Fruit fly (Drosophila melanogaster) whole organism, embryonic: Measurements from ENCODE around the gene Lgr1.

Source experiments
- CG10147 ChIP-seq: fragments of 200-800 bp; sonication (Bioruptor generic); optimal IDR thresholded peaks from 2 replicates; lab custom pipeline; 2019; ENCODE audit warnings: missing biosample characterization, mild to moderate bottlenecking, missing genetic modification characterization, moderate library complexity
- CG10431 ChIP-seq: fragments of 200-800 bp; sonication (Bioruptor generic); optimal IDR thresholded peaks from 3 replicates; lab custom pipeline; 2018; ENCODE audit warnings: missing biosample characterization, mild to moderate bottlenecking, missing genetic modification characterization
- CG11398 ChIP-seq: fragments of 200-800 bp; sonication (Bioruptor generic); optimal IDR thresholded peaks from 2 replicates; lab custom pipeline; 2016; ENCODE audit warnings: missing biosample characterization, missing genetic modification characterization
- CG11504 ChIP-seq: fragments of 200-800 bp; sonication (Bioruptor generic); optimal IDR thresholded peaks from 3 replicates; lab custom pipeline; 2019; ENCODE audit warnings: missing biosample characterization, mild to moderate bottlenecking, missing genetic modification characterization, moderate library complexity
- CG12219 ChIP-seq: fragments of 200-800 bp; sonication (Bioruptor generic); optimal IDR thresholded peaks from 3 replicates; lab custom pipeline; 2018; ENCODE audit warnings: missing biosample characterization, mild to moderate bottlenecking, missing genetic modification characterization
- CG1233 ChIP-seq: fragments of 200-800 bp; sonication (Bioruptor generic); optimal IDR thresholded peaks from 4 replicates; lab custom pipeline; 2018; ENCODE audit warnings: missing biosample characterization, mild to moderate bottlenecking, missing genetic modification characterization
- CG13296 ChIP-seq: fragments of 200-800 bp; sonication (Bioruptor generic); optimal IDR thresholded peaks from 3 replicates; lab custom pipeline; 2018; ENCODE audit warnings: missing biosample characterization, mild to moderate bottlenecking, missing genetic modification characterization
- CG13624 ChIP-seq: fragments of 200-800 bp; sonication (Bioruptor generic); optimal IDR thresholded peaks from 2 replicates; lab custom pipeline; 2016; ENCODE audit warnings: missing biosample characterization, missing genetic modification characterization
- CG14441 ChIP-seq: fragments of 200-800 bp; sonication (Bioruptor generic); IDR thresholded peaks from 2 replicates; pipeline ENCODE4 v1.3.6; 2022; ENCODE audit warnings: missing biosample characterization, missing genetic modification characterization
- CG15269 ChIP-seq: fragments of 200-800 bp; sonication (Bioruptor generic); optimal IDR thresholded peaks from 2 replicates; lab custom pipeline; 2018; ENCODE audit warnings: missing biosample characterization, mild to moderate bottlenecking, missing genetic modification characterization, moderate library complexity
- CG2875 ChIP-seq: fragments of 200-800 bp; sonication (Bioruptor generic); optimal IDR thresholded peaks from 2 replicates; lab custom pipeline; 2017; ENCODE audit warnings: missing biosample characterization, mild to moderate bottlenecking, missing genetic modification characterization, missing genetic modification reagents
- CG3726 ChIP-seq: fragments of 200-800 bp; sonication (Bioruptor generic); IDR thresholded peaks from 3 replicates; pipeline ENCODE4, ENCODE4 v1.3.6; 2022; ENCODE audit warnings: missing biosample characterization, missing genetic modification characterization
- CG3847 ChIP-seq: fragments of 200-800 bp; sonication (Bioruptor generic); IDR thresholded peaks from 2 replicates; pipeline ENCODE4 v1.3.6; 2022; ENCODE audit warnings: missing biosample characterization, missing genetic modification characterization
- CG4282 ChIP-seq: fragments of 200-800 bp; sonication (Bioruptor generic); optimal IDR thresholded peaks from 2 replicates; lab custom pipeline; 2016; ENCODE audit warnings: missing biosample characterization, missing genetic modification characterization
- CG4328 ChIP-seq: fragments of 200-800 bp; sonication (Bioruptor generic); optimal IDR thresholded peaks from 3 replicates; lab custom pipeline; 2017; ENCODE audit warnings: missing biosample characterization, missing genetic modification reagents, missing genetic modification characterization
- CG4424 ChIP-seq: fragments of 200-800 bp; sonication (Bioruptor generic); optimal IDR thresholded peaks from 3 replicates; lab custom pipeline; 2016; ENCODE audit warnings: missing biosample characterization, missing genetic modification characterization
- CG8281 ChIP-seq: fragments of 200-800 bp; sonication (Bioruptor generic); optimal IDR thresholded peaks from 2 replicates; lab custom pipeline; 2018; ENCODE audit warnings: missing biosample characterization, mild to moderate bottlenecking, missing genetic modification characterization, moderate library complexity
- CoRest ChIP-seq: fragments of 200-800 bp; sonication (Bioruptor generic); optimal IDR thresholded peaks from 3 replicates; lab custom pipeline; 2018; ENCODE audit warnings: missing biosample characterization, mild to moderate bottlenecking, missing genetic modification characterization, moderate library complexity
- ERR ChIP-seq: fragments of 200-800 bp; sonication (Bioruptor generic); optimal IDR thresholded peaks from 2 replicates; lab custom pipeline; 2016; ENCODE audit warnings: missing biosample characterization, missing genetic modification characterization
- Hmr ChIP-seq: fragments of 200-800 bp; sonication (Bioruptor generic); optimal IDR thresholded peaks from 3 replicates; lab custom pipeline; 2017; ENCODE audit warnings: mild to moderate bottlenecking, missing biosample characterization, missing genetic modification reagents, missing genetic modification characterization
- Hr3 ChIP-seq: fragments of 200-800 bp; sonication (Bioruptor generic); optimal IDR thresholded peaks from 3 replicates; lab custom pipeline; 2016; ENCODE audit warnings: missing biosample characterization, missing genetic modification characterization
- Hr51 ChIP-seq, 2 experiments: fragments of 200-800 bp; sonication (Bioruptor generic); optimal IDR thresholded peaks; 2 replicates in 1 of 2; 3 replicates in 1 of 2; lab custom pipeline; 2016 to 2018; ENCODE audit warnings: missing biosample characterization in 2 of 2, missing genetic modification characterization in 2 of 2, mild to moderate bottlenecking in 1 of 2, moderate library complexity in 1 of 2
- Max ChIP-seq: fragments of 200-800 bp; sonication (Bioruptor generic); optimal IDR thresholded peaks from 2 replicates; lab custom pipeline; 2016; ENCODE audit warnings: missing biosample characterization, mild to moderate bottlenecking, missing genetic modification characterization
- Myb ChIP-seq: fragments of 200-800 bp; sonication (Bioruptor generic); optimal IDR thresholded peaks from 2 replicates; lab custom pipeline; 2016; ENCODE audit warnings: missing biosample characterization, missing genetic modification characterization
- NfI ChIP-seq: fragments of 200-800 bp; sonication (Bioruptor generic); optimal IDR thresholded peaks from 3 replicates; lab custom pipeline; 2018; ENCODE audit warnings: missing biosample characterization, mild to moderate bottlenecking, missing genetic modification characterization, moderate library complexity
- Optix ChIP-seq: fragments of 200-800 bp; sonication (Bioruptor generic); IDR thresholded peaks from 3 replicates; pipeline ENCODE4 v1.3.6; 2022; ENCODE audit warnings: missing biosample characterization, missing genetic modification characterization
- PHDP ChIP-seq: fragments of 200-800 bp; sonication (Bioruptor generic); optimal IDR thresholded peaks from 3 replicates; lab custom pipeline; 2018; ENCODE audit warnings: missing biosample characterization, mild to moderate bottlenecking, missing genetic modification characterization, moderate library complexity
- Sry-β ChIP-seq: fragments of 200-800 bp; sonication (Bioruptor generic); optimal IDR thresholded peaks from 2 replicates; lab custom pipeline; 2018; ENCODE audit warnings: missing biosample characterization, mild to moderate bottlenecking, missing genetic modification characterization, moderate library complexity
- Ssrp ChIP-seq: fragments of 200-800 bp; sonication (Bioruptor generic); optimal IDR thresholded peaks from 2 replicates; lab custom pipeline; 2018; ENCODE audit warnings: missing biosample characterization, mild to moderate bottlenecking, missing genetic modification characterization, moderate library complexity
- Trl ChIP-seq, 3 experiments: fragments of >200 bp in 2 of 3; fragments of 200-800 bp in 1 of 3; sonication (Bioruptor generic) in 1 of 3; optimal IDR thresholded peaks; 2 replicates in 1 of 3; 3 replicates in 2 of 3; lab custom pipeline; 2016 to 2017; ENCODE audit warnings: missing biosample characterization in 1 of 3, missing genetic modification characterization in 1 of 3
- Xrp1 ChIP-seq: fragments of 200-800 bp; sonication (Bioruptor generic); IDR thresholded peaks from 2 replicates; pipeline ENCODE4 v1.3.6; 2022; ENCODE audit warnings: missing biosample characterization, missing genetic modification characterization
- chm ChIP-seq: fragments of 200-800 bp; sonication (Bioruptor generic); IDR thresholded peaks from 2 replicates; pipeline ENCODE4 v1.3.6; 2022; ENCODE audit warnings: missing biosample characterization, missing genetic modification characterization
- cwo ChIP-seq: fragments of 200-800 bp; sonication (Bioruptor generic); optimal IDR thresholded peaks from 3 replicates; lab custom pipeline; 2017; ENCODE audit warnings: missing biosample characterization, missing genetic modification characterization, mild to moderate bottlenecking, moderate library complexity, missing genetic modification reagents
- da ChIP-seq: fragments of 200-800 bp; sonication (Bioruptor generic); optimal IDR thresholded peaks from 2 replicates; lab custom pipeline; 2016; ENCODE audit warnings: missing biosample characterization, missing genetic modification characterization
- dati ChIP-seq: fragments of 200-800 bp; sonication (Bioruptor generic); IDR thresholded peaks from 2 replicates; pipeline ENCODE4 v1.3.6; 2022; ENCODE audit warnings: missing biosample characterization, missing genetic modification characterization
- dimm ChIP-seq: fragments of 200-800 bp; sonication (Bioruptor generic); IDR thresholded peaks from 2 replicates; pipeline ENCODE4 v1.3.6; 2022; ENCODE audit warnings: missing biosample characterization, missing genetic modification characterization
- eve ChIP-seq, 2 experiments: fragments of >200 bp; optimal IDR thresholded peaks; 2 replicates each; lab custom pipeline; 2017; ENCODE audit warnings: missing biosample characterization in 2 of 2, missing genetic modification characterization in 2 of 2
- eyg ChIP-seq: fragments of 200-800 bp; sonication (Bioruptor generic); optimal IDR thresholded peaks from 3 replicates; lab custom pipeline; 2016; ENCODE audit warnings: missing biosample characterization, missing genetic modification characterization
- ftz-f1 ChIP-seq: fragments of 200-800 bp; sonication (Bioruptor generic); optimal IDR thresholded peaks from 2 replicates; lab custom pipeline; 2016; ENCODE audit warnings: missing biosample characterization, missing genetic modification characterization
- gce ChIP-seq: fragments of 200-800 bp; sonication (Bioruptor generic); IDR thresholded peaks from 3 replicates; pipeline ENCODE4 v1.3.6; 2022; ENCODE audit warnings: missing biosample characterization, missing genetic modification characterization
- ken ChIP-seq: fragments of 200-800 bp; sonication (Bioruptor generic); IDR thresholded peaks from 3 replicates; pipeline ENCODE4 v1.3.6; 2022; ENCODE audit warnings: missing biosample characterization, missing genetic modification characterization
- lmd ChIP-seq: fragments of 200-800 bp; sonication (Bioruptor generic); IDR thresholded peaks from 2 replicates; pipeline ENCODE4 v1.3.6; 2022; ENCODE audit warnings: missing biosample characterization, missing genetic modification characterization
- nerfin-1 ChIP-seq: fragments of 200-800 bp; sonication (Bioruptor generic); optimal IDR thresholded peaks from 3 replicates; lab custom pipeline; 2019; ENCODE audit warnings: missing biosample characterization, mild to moderate bottlenecking, missing genetic modification characterization, moderate library complexity
- pros ChIP-seq: fragments of 200-800 bp; sonication (Bioruptor generic); optimal IDR thresholded peaks from 3 replicates; lab custom pipeline; 2019; ENCODE audit warnings: missing biosample characterization, mild to moderate bottlenecking, missing genetic modification characterization, moderate library complexity
- schlank ChIP-seq: fragments of 200-800 bp; sonication (Bioruptor generic); optimal IDR thresholded peaks from 2 replicates; lab custom pipeline; 2018; ENCODE audit warnings: missing biosample characterization, mild to moderate bottlenecking, missing genetic modification characterization
- sna ChIP-seq: fragments of 200-800 bp; sonication (Bioruptor generic); IDR thresholded peaks from 2 replicates; pipeline ENCODE4 v1.3.6; 2022; ENCODE audit warnings: missing biosample characterization, missing genetic modification characterization; ENCODE audit not compliant: partially characterized antibody
- stc ChIP-seq: fragments of 200-800 bp; sonication (Bioruptor generic); IDR thresholded peaks from 2 replicates; pipeline ENCODE4 v1.3.6; 2022; ENCODE audit warnings: missing biosample characterization, missing genetic modification characterization
- sug ChIP-seq: fragments of 200-800 bp; optimal IDR thresholded peaks from 2 replicates; lab custom pipeline; 2019; ENCODE audit warnings: missing biosample characterization, mild to moderate bottlenecking, missing genetic modification characterization, moderate library complexity
- trh ChIP-seq: fragments of 200-800 bp; sonication (Bioruptor generic); optimal IDR thresholded peaks from 2 replicates; lab custom pipeline; 2016; ENCODE audit warnings: missing biosample characterization, missing genetic modification characterization
- tx ChIP-seq: fragments of 200-800 bp; sonication (Bioruptor generic); optimal IDR thresholded peaks from 2 replicates; lab custom pipeline; 2016; ENCODE audit warnings: missing biosample characterization, missing genetic modification characterization
- unpg ChIP-seq: fragments of 200-800 bp; sonication (Bioruptor generic); optimal IDR thresholded peaks from 3 replicates; lab custom pipeline; 2018; ENCODE audit warnings: missing biosample characterization, mild to moderate bottlenecking, missing genetic modification characterization, moderate library complexity

The Lgr1 gene

dm6 chr3R:17733261-17733660 lies 7.7 kb downstream of the Lgr1 start, which contains the start of gene CG14321 (continued):
- TF ChIP-seq unpg (no peak), CG15269 (no peak), tx (GFP tag; lab: Kevin White, UChicago) (no peak), dati (GFP tag; lab: Robert Waterston, UW) (no peak), NfI (GFP tag; lab: Kevin White, UChicago) (no peak), Sry-β (no peak), ERR (GFP tag; lab: Kevin White, UChicago) (no peak), CG4282 (GFP tag; lab: Kevin White, UChicago) (no peak), CG13624 (GFP tag; lab: Kevin White, UChicago) (no peak), nerfin-1 (tag; lab: Kevin White, UChicago) (no peak), CG11504 (tag; lab: Kevin White, UChicago) (peak; percentile 22), Ssrp (tag; lab: Kevin White, UChicago) (no peak), Optix (GFP tag; lab: Robert Waterston, UW) (no peak), cwo (GFP tag; lab: Kevin White, UChicago) (no peak), CG8281 (tag; lab: Kevin White, UChicago) (no peak), PHDP (tag; lab: Kevin White, UChicago) (no peak), trh (GFP tag; lab: Kevin White, UChicago) (no peak), CG12219 (GFP tag; lab: Kevin White, UChicago) (no peak), CG13296 (no peak), ftz-f1 (GFP tag; lab: Kevin White, UChicago) (no peak), CG2875 (GFP tag; lab: Kevin White, UChicago) (no peak), eve (GFP tag; optimal IDR thresholded peaks at IDR 0.05; lab: Kevin White, UChicago) (no peak), CG4328 (GFP tag; lab: Kevin White, UChicago) (no peak), CG3726 (GFP tag; lab: Robert Waterston, UW) (no peak), CG10147 (GFP tag; lab: Kevin White, UChicago) (no peak), Hr3 (GFP tag; lab: Kevin White, UChicago) (no peak), Trl (optimal IDR thresholded peaks at IDR 0.05; lab: Kevin White, UChicago) (no peak), Trl (GFP tag; optimal IDR thresholded peaks at IDR 0.05; lab: Kevin White, UChicago) (no peak), Myb (GFP tag; lab: Kevin White, UChicago) (no peak), pros (GFP tag; lab: Kevin White, UChicago) (no peak), eyg (no peak), ken (no peak), chm (GFP tag; lab: Robert Waterston, UW) (0 out of 2 replicates have a peak, but pooled peaks have one; percentile 13), stc (GFP tag; lab: Robert Waterston, UW) (no peak), Xrp1 (GFP tag; lab: Robert Waterston, UW) (no peak), dimm (no peak), Hr51 (GFP tag; optimal IDR thresholded peaks at IDR 0.05; lab: Kevin White, UChicago) (no peak), CoRest (no peak), lmd (no peak), schlank (tag; lab: Kevin White, UChicago) (no peak), sug (tag; lab: Kevin White, UChicago) (no peak), gce (GFP tag; lab: Robert Waterston, UW) (no peak), CG10431 (GFP tag; lab: Kevin White, UChicago) (no peak), CG11398 (GFP tag; lab: Kevin White, UChicago) (no peak), sna (GFP tag; lab: Robert Waterston, UW) (peak; percentile 51), CG3847 (no peak), da (GFP tag; lab: Kevin White, UChicago) (no peak), CG14441 (no peak), CG1233 (GFP tag; lab: Kevin White, UChicago) (no peak), Hmr (GFP tag; lab: Kevin White, UChicago) (no peak), CG4424 (no peak), Max (GFP tag; lab: Kevin White, UChicago) (no peak)
